Fruit fly (Drosophila melanogaster): ENCODE data around the gene dsh.

dsh gene

dm6 chrX:11379139-11379538 is 23.5 kb downstream of the dsh start (continued):
- no peak for TF ChIP-seq pan (optimal IDR thresholded peaks at IDR 0.05)
- peak in 1 of 2 experiments; percentile 58 for TF ChIP-seq pan (GFP tag; optimal IDR thresholded peaks at IDR 0.05 in 1 of 2, IDR thresholded peaks at IDR 0.05 in 1 of 2)
- TF ChIP-seq CG13894 (tag; optimal IDR thresholded peaks at IDR 0.05) = peak; percentile 54
- no peak for TF ChIP-seq pfk (GFP tag; optimal IDR thresholded peaks at IDR 0.05)
- TF ChIP-seq Xbp1 (GFP tag; optimal IDR thresholded peaks at IDR 0.05) = peak; percentile 19
- TF ChIP-seq Antp (GFP tag; optimal IDR thresholded peaks at IDR 0.05) = peak; percentile 1
- no peak for TF ChIP-seq gcm2 (GFP tag; optimal IDR thresholded peaks at IDR 0.05)
- TF ChIP-seq Camta (GFP tag; optimal IDR thresholded peaks at IDR 0.05) = peak; percentile 8
- no peak for TF ChIP-seq fru (optimal IDR thresholded peaks at IDR 0.05)
- TF ChIP-seq CG17802 (tag; optimal IDR thresholded peaks at IDR 0.05) = no peak
- peak; percentile 65 for TF ChIP-seq vvl (GFP tag; IDR thresholded peaks at IDR 0.05)
- peak; percentile 48 for TF ChIP-seq CG17385 (GFP tag; optimal IDR thresholded peaks at IDR 0.05)
- TF ChIP-seq CG6689 (GFP tag; IDR thresholded peaks at IDR 0.05) = peak; percentile 49
- TF ChIP-seq CG12071 (GFP tag; optimal IDR thresholded peaks at IDR 0.05) = peak; percentile 39
- TF ChIP-seq CG11456 (GFP tag; IDR thresholded peaks at IDR 0.05) = 0 out of 3 replicates have a peak, but pooled peaks have one; percentile 50
- no peak for TF ChIP-seq CG8089 (GFP tag; optimal IDR thresholded peaks at IDR 0.05)
- TF ChIP-seq Scr (GFP tag; IDR thresholded peaks at IDR 0.05; ENCODE audit: partially characterized antibody) = no peak
- TF ChIP-seq CG18011 (GFP tag; optimal IDR thresholded peaks at IDR 0.05) = no peak
- peak in 1 of 2 experiments; percentile 48 for TF ChIP-seq Eip74EF (GFP tag; optimal IDR thresholded peaks at IDR 0.05)
- TF ChIP-seq CG12744 (GFP tag; optimal IDR thresholded peaks at IDR 0.05) = no peak
- TF ChIP-seq sens-2 (GFP tag; IDR thresholded peaks at IDR 0.05) = 0 out of 2 replicates have a peak, but pooled peaks have one; percentile 15
- no peak for TF ChIP-seq ken (GFP tag; IDR thresholded peaks at IDR 0.05)
- TF ChIP-seq so (GFP tag; IDR thresholded peaks at IDR 0.05) = peak; percentile 23; the same call in 1 of the 3 replicates
- TF ChIP-seq Dref (GFP tag; IDR thresholded peaks at IDR 0.05) = no peak
- no peak for TF ChIP-seq CG8765 (GFP tag; IDR thresholded peaks at IDR 0.05)
- no peak for TF ChIP-seq p53 (GFP tag; optimal IDR thresholded peaks at IDR 0.05)
- no peak for TF ChIP-seq pho (GFP tag; optimal IDR thresholded peaks at IDR 0.05)
- TF ChIP-seq Spps (tag; optimal IDR thresholded peaks at IDR 0.05) = no peak
- peak; percentile 65 for TF ChIP-seq Fer1 (GFP tag; optimal IDR thresholded peaks at IDR 0.05)
- no peak for TF ChIP-seq dmrt11E (tag; optimal IDR thresholded peaks at IDR 0.05)
- TF ChIP-seq MBD-R2 (GFP tag; IDR thresholded peaks at IDR 0.05) = 0 out of 2 replicates have a peak, but pooled peaks have one; percentile 19
- TF ChIP-seq ind (GFP tag; optimal IDR thresholded peaks at IDR 0.05) = no peak
- TF ChIP-seq cad (GFP tag; optimal IDR thresholded peaks at IDR 0.05) = no peak
- TF ChIP-seq sob (GFP tag; IDR thresholded peaks at IDR 0.05) = peak; percentile 61; the same call in 1 of the 2 replicates
- TF ChIP-seq nerfin-1 (tag; optimal IDR thresholded peaks at IDR 0.05) = no peak
- TF ChIP-seq CG32532 (GFP tag; IDR thresholded peaks at IDR 0.05) = peak; percentile 57; the same call in 1 of the 2 replicates
- TF ChIP-seq CG11723 (GFP tag; optimal IDR thresholded peaks at IDR 0.05) = no peak
- no peak for TF ChIP-seq btn (GFP tag; optimal IDR thresholded peaks at IDR 0.05)
- TF ChIP-seq tup (GFP tag; optimal IDR thresholded peaks at IDR 0.05) = no peak
- TF ChIP-seq Pdp1 (GFP tag; optimal IDR thresholded peaks at IDR 0.05) = peak in 1 of 2 experiments; percentile 41
- TF ChIP-seq row (GFP tag; IDR thresholded peaks at IDR 0.05) = peak; percentile 79
- 0 out of 2 replicates have a peak, but pooled peaks have one; percentile 18 for TF ChIP-seq onecut (GFP tag; IDR thresholded peaks at IDR 0.05)
- peak; percentile 57 for TF ChIP-seq PHDP (tag; optimal IDR thresholded peaks at IDR 0.05)
- peak; percentile 41 for TF ChIP-seq CG3847 (GFP tag; IDR thresholded peaks at IDR 0.05)
- TF ChIP-seq unc-4 (GFP tag; IDR thresholded peaks at IDR 0.05; ENCODE audit: partially characterized antibody) = no peak
- peak; percentile 24 for TF ChIP-seq phol (tag; optimal IDR thresholded peaks at IDR 0.05)
- TF ChIP-seq CG9727 (GFP tag; optimal IDR thresholded peaks at IDR 0.05) = peak; percentile 3
- TF ChIP-seq inv (GFP tag; IDR thresholded peaks at IDR 0.05; ENCODE audit: partially characterized antibody) = no peak
- TF ChIP-seq Atf-2 (GFP tag; optimal IDR thresholded peaks at IDR 0.05) = no peak
- TF ChIP-seq ato (GFP tag; IDR thresholded peaks at IDR 0.05; ENCODE audit: partially characterized antibody) = no peak
- TF ChIP-seq CG17612 (GFP tag; IDR thresholded peaks at IDR 0.05) = no peak

Data from whole organism, embryonic.